Worm (Caenorhabditis elegans) whole organism, late embryonic: ENCODE data around the gene B0416.11.

Experiments
- C08G9.2 ChIP-seq: sonication (generic microtip); optimal IDR thresholded peaks from 2 replicates; lab custom pipeline; 2016; ENCODE audit warnings: mild to moderate bottlenecking, missing genetic modification characterization, moderate library complexity, missing compliant biosample characterization
- C38D4.7 ChIP-seq: fragments of 200-800 bp; sonication (Bioruptor generic); optimal IDR thresholded peaks from 2 replicates; lab custom pipeline; 2018; ENCODE audit warnings: mild to moderate bottlenecking, missing genetic modification characterization, moderate library complexity, missing compliant biosample characterization
- F13H6.1 ChIP-seq: sonication (generic microtip); optimal IDR thresholded peaks from 2 replicates; lab custom pipeline; 2016; ENCODE audit warnings: missing genetic modification characterization, missing compliant biosample characterization
- Y22D7AL.16 ChIP-seq: sonication (generic microtip); optimal IDR thresholded peaks from 2 replicates; lab custom pipeline; 2016; ENCODE audit warnings: missing genetic modification characterization, missing compliant biosample characterization
- ahr-1 ChIP-seq: sonication (generic microtip); optimal IDR thresholded peaks from 2 replicates; lab custom pipeline; 2016; ENCODE audit warnings: missing genetic modification characterization, missing compliant biosample characterization
- ceh-14 ChIP-seq: sonication (generic microtip); optimal IDR thresholded peaks from 2 replicates; lab custom pipeline; 2016; ENCODE audit warnings: missing genotype, missing genetic modification characterization, missing compliant biosample characterization
- ceh-2 ChIP-seq: sonication (generic microtip); optimal IDR thresholded peaks from 2 replicates; lab custom pipeline; 2016; ENCODE audit warnings: missing genotype, missing genetic modification characterization, missing compliant biosample characterization
- ceh-22 ChIP-seq: sonication (generic microtip); optimal IDR thresholded peaks from 2 replicates; lab custom pipeline; 2017; ENCODE audit warnings: missing biosample characterization, missing genetic modification characterization
- ceh-24 ChIP-seq: sonication (generic microtip); optimal IDR thresholded peaks from 2 replicates; lab custom pipeline; 2016; ENCODE audit warnings: mild to moderate bottlenecking, missing genetic modification characterization, missing compliant biosample characterization
- ceh-30 ChIP-seq: fragments of 150-350 bp; optimal IDR thresholded peaks from 2 replicates; lab custom pipeline; 2014; ENCODE audit warnings: missing biosample characterization, missing genetic modification characterization
- ceh-45 ChIP-seq: fragments of 200-800 bp; sonication (Bioruptor generic); IDR thresholded peaks from 2 replicates; pipeline ENCODE4 v1.3.6; 2022; ENCODE audit warnings: missing genetic modification reagents, missing genetic modification characterization, missing compliant biosample characterization
- ceh-48 ChIP-seq: sonication (generic microtip); optimal IDR thresholded peaks from 2 replicates; lab custom pipeline; 2016; ENCODE audit warnings: missing genetic modification characterization, inconsistent platforms, missing compliant biosample characterization
- ceh-6 ChIP-seq: fragments of 200-800 bp; sonication (Bioruptor generic); optimal IDR thresholded peaks from 2 replicates; lab custom pipeline; 2018; ENCODE audit warnings: mild to moderate bottlenecking, missing genetic modification characterization, missing compliant biosample characterization
- ceh-9 ChIP-seq: sonication (generic microtip); optimal IDR thresholded peaks from 2 replicates; lab custom pipeline; 2016; ENCODE audit warnings: mild to moderate bottlenecking, missing genetic modification characterization, inconsistent platforms, missing compliant biosample characterization
- che-1 ChIP-seq: sonication (generic microtip); optimal IDR thresholded peaks from 2 replicates; lab custom pipeline; 2016; ENCODE audit warnings: mild to moderate bottlenecking, missing genetic modification characterization, missing compliant biosample characterization
- dmd-4 ChIP-seq: sonication (generic microtip); optimal IDR thresholded peaks from 2 replicates; lab custom pipeline; 2016; ENCODE audit warnings: borderline replicate concordance, missing genetic modification characterization, missing compliant biosample characterization
- elt-4 ChIP-seq: sonication (generic microtip); optimal IDR thresholded peaks from 2 replicates; lab custom pipeline; 2016; ENCODE audit warnings: missing genetic modification characterization, missing compliant biosample characterization
- eyg-1 ChIP-seq: sonication (generic microtip); optimal IDR thresholded peaks from 2 replicates; lab custom pipeline; 2016; ENCODE audit warnings: missing genotype, missing genetic modification characterization, missing compliant biosample characterization
- hlh-8 ChIP-seq: sonication (generic microtip); optimal IDR thresholded peaks from 2 replicates; lab custom pipeline; 2016; ENCODE audit warnings: missing genotype, missing genetic modification characterization, missing compliant biosample characterization
- lim-6 ChIP-seq: sonication (generic microtip); optimal IDR thresholded peaks from 2 replicates; lab custom pipeline; 2016; ENCODE audit warnings: missing genetic modification characterization, missing compliant biosample characterization
- lin-11 ChIP-seq: fragments of 200-800 bp; sonication (Bioruptor generic); optimal IDR thresholded peaks from 2 replicates; lab custom pipeline; 2018; ENCODE audit warnings: mild to moderate bottlenecking, missing genetic modification characterization, missing compliant biosample characterization
- madf-2 ChIP-seq: sonication (generic microtip); optimal IDR thresholded peaks from 2 replicates; lab custom pipeline; 2017; ENCODE audit warnings: missing genetic modification characterization, missing compliant biosample characterization
- nfya-1 ChIP-seq: sonication (generic microtip); optimal IDR thresholded peaks from 2 replicates; lab custom pipeline; 2017; ENCODE audit warnings: missing genetic modification characterization, mild to moderate bottlenecking, missing compliant biosample characterization, antibody characterized with exemption, moderate library complexity
- nhr-11 ChIP-seq: fragments of 150-350 bp; optimal IDR thresholded peaks from 2 replicates; lab custom pipeline; 2014; ENCODE audit warnings: missing biosample characterization, missing genetic modification characterization
- nhr-232 ChIP-seq: sonication (generic microtip); optimal IDR thresholded peaks from 2 replicates; lab custom pipeline; 2016; ENCODE audit warnings: missing genetic modification characterization, missing compliant biosample characterization
- npax-4 ChIP-seq: sonication (generic microtip); optimal IDR thresholded peaks from 2 replicates; lab custom pipeline; 2016; ENCODE audit warnings: missing genetic modification characterization, missing compliant biosample characterization
- pat-9 ChIP-seq: fragments of 200-800 bp; sonication (Bioruptor generic); optimal IDR thresholded peaks from 2 replicates; lab custom pipeline; 2018; ENCODE audit warnings: mild to moderate bottlenecking, missing genetic modification characterization, moderate library complexity, missing compliant biosample characterization
- pax-1 ChIP-seq: fragments of 150-350 bp; optimal IDR thresholded peaks from 2 replicates; lab custom pipeline; 2014; ENCODE audit warnings: missing biosample characterization, missing genetic modification characterization
- ref-2 ChIP-seq: sonication (generic microtip); optimal IDR thresholded peaks from 2 replicates; lab custom pipeline; 2016; ENCODE audit warnings: missing genetic modification characterization, missing compliant biosample characterization
- sdc-2 ChIP-seq: sonication (generic microtip); optimal IDR thresholded peaks from 2 replicates; lab custom pipeline; 2016; ENCODE audit warnings: missing genotype, missing genetic modification characterization, missing compliant biosample characterization
- sox-4 ChIP-seq: sonication (generic microtip); optimal IDR thresholded peaks from 2 replicates; lab custom pipeline; 2017; ENCODE audit warnings: mild to moderate bottlenecking, missing genetic modification characterization, inconsistent platforms, missing compliant biosample characterization
- tbx-7 ChIP-seq: sonication (generic microtip); optimal IDR thresholded peaks from 2 replicates; lab custom pipeline; 2016; ENCODE audit warnings: missing genotype, missing genetic modification characterization, missing compliant biosample characterization
- unc-42 ChIP-seq: sonication (generic microtip); optimal IDR thresholded peaks from 2 replicates; lab custom pipeline; 2016; ENCODE audit warnings: missing genotype, missing genetic modification characterization, missing compliant biosample characterization
- unc-86 ChIP-seq: sonication (generic microtip); optimal IDR thresholded peaks from 2 replicates; lab custom pipeline; 2016; ENCODE audit warnings: missing genetic modification characterization, missing compliant biosample characterization
- ztf-16 ChIP-seq: sonication (generic microtip); optimal IDR thresholded peaks from 2 replicates; lab custom pipeline; 2017; ENCODE audit warnings: missing genetic modification characterization, missing compliant biosample characterization

The B0416.11 gene

DNA sequence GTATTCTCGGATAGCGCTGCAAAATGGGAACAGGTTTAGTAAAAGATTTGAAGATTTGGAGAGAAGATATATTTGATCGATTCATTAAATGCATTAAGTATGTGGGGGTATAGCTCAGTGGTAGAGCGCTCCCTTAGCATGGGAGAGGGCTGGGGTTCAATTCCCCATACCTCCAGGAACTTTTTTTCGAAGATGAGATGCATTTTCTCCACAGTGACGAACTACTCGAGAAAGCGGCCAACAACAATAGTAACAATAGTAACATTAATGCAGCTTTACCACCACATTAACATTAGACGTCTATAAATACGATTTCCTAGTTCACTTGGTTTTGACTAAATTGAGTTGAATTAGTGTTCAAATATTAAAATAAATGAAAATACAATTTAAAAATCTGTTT, 45.2 kb downstream of the B0416.11 start:
- no peak for TF ChIP-seq npax-4 (tag; lab: Kevin White, UChicago)
- no peak for TF ChIP-seq nhr-11
- no peak for TF ChIP-seq ceh-22
- TF ChIP-seq lin-11 (tag; lab: Kevin White, UChicago), result no peak
- TF ChIP-seq ceh-30 (tag; lab: Kevin White, UChicago), result no peak
- TF ChIP-seq Y22D7AL.16 (tag; lab: Kevin White, UChicago), result no peak
- no peak for TF ChIP-seq elt-4 (tag; lab: Kevin White, UChicago)
- TF ChIP-seq ceh-14, result no peak
- TF ChIP-seq ceh-48 (tag; lab: Kevin White, UChicago), result no peak
- TF ChIP-seq sox-4, result no peak
- no peak for TF ChIP-seq C38D4.7 (GFP tag; lab: Kevin White, UChicago)
- no peak for TF ChIP-seq ceh-9 (tag; lab: Kevin White, UChicago)

DNA sequence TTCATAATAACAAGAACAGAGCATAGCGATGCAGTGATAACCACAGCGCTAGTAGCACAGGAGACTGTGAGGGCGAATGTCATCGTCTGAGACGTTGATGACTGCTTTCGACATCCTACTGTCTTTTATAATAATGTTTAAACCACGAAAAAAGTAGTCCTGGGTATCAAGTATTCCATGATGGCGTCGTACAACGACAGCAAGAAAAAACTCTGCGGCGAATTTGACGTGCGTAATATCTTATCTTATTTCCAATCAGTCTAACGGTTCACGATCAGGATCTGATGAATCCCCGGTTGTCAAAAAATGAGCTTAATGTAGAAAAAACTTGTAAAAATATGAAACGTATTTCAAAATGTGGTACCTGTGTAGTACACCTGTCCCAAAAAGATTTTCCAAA, 48.4 kb downstream of the B0416.11 start, which contains the start of gene col-175:
Gene col-175 (minus strand): TSS at position 101 of the 400 bp plus-strand sequence.
- TF ChIP-seq nfya-1 (tag; lab: Kevin White, UChicago) (no peak), eyg-1 (tag; lab: Kevin White, UChicago) (no peak), hlh-8 (tag; lab: Kevin White, UChicago) (no peak), F13H6.1 (no peak), pax-1 (tag; lab: Kevin White, UChicago) (no peak), ztf-16 (tag; lab: Kevin White, UChicago) (no peak), tbx-7 (no peak), madf-2 (tag; lab: Kevin White, UChicago) (no peak), ceh-6 (GFP tag; lab: Kevin White, UChicago) (no peak), che-1 (tag; lab: Kevin White, UChicago) (no peak), sox-4 (no peak), unc-86 (no peak), ahr-1 (tag; lab: Kevin White, UChicago) (no peak), ceh-24 (tag; lab: Kevin White, UChicago) (no peak), ref-2 (no peak), dmd-4 (tag; lab: Kevin White, UChicago) (no peak), ceh-45 (GFP tag; lab: Robert Waterston, UW) (no peak), lin-11 (tag; lab: Kevin White, UChicago) (no peak)

- TF ChIP-seq elt-4 (tag; lab: Kevin White, UChicago), result peak; percentile 63
- TF ChIP-seq C08G9.2, result peak; percentile 31
- TF ChIP-seq sdc-2 (tag; lab: Kevin White, UChicago), result peak; percentile 27
- TF ChIP-seq nhr-232 (tag; lab: Kevin White, UChicago), result no peak
These were observed 49.1 kb downstream of the B0416.11 start for ce11 chrX:9233805-9234204.

- TF ChIP-seq ztf-16 (tag; lab: Kevin White, UChicago) (no peak), lim-6 (tag; lab: Kevin White, UChicago) (no peak), ceh-45 (GFP tag; lab: Robert Waterston, UW) (no peak), che-1 (tag; lab: Kevin White, UChicago) (no peak), unc-42 (tag; lab: Kevin White, UChicago) (no peak), pat-9 (no peak), ceh-2 (no peak)
These were observed 50.9 kb downstream of the B0416.11 start, which contains the start of gene vav-1 for ce11 chrX:9232037-9232436. Gene vav-1, minus strand, starts transcription at chrX:9232137.
